Worm (Caenorhabditis elegans) whole organism, L2 larva: Measurements from ENCODE around the gene lys-5.

Source experiments
- blmp-1 ChIP-seq: sonication (generic microtip); optimal IDR thresholded peaks from 2 replicates; lab custom pipeline; 2017; ENCODE audit warnings: missing genetic modification characterization, mild to moderate bottlenecking, missing compliant biosample characterization, antibody characterized with exemption, moderate library complexity; ENCODE audit not compliant: insufficient read depth
- elt-3 ChIP-seq: sonication (generic microtip); optimal IDR thresholded peaks from 2 replicates; lab custom pipeline; 2017; ENCODE audit warnings: missing biosample characterization, missing genetic modification characterization
- fos-1 ChIP-seq: fragments of 150-350 bp; optimal IDR thresholded peaks from 2 replicates; lab custom pipeline; 2014; ENCODE audit warnings: missing biosample characterization, missing genetic modification characterization
- snpc-4 ChIP-seq: fragments of 150-350 bp; optimal IDR thresholded peaks from 2 replicates; lab custom pipeline; 2014; ENCODE audit warnings: missing biosample characterization, missing genetic modification characterization

- TF ChIP-seq elt-3 (tag; lab: Kevin White, UChicago): no peak
- no peak for TF ChIP-seq fos-1 (tag; lab: Kevin White, UChicago)
- no peak for TF ChIP-seq snpc-4 (tag; lab: Kevin White, UChicago)
- TF ChIP-seq blmp-1: no peak
Measured at ce11 chrIV:11646908-11647307, 21.5 kb upstream of the lys-5 start.
